Worm (Caenorhabditis elegans) whole organism, L1 larva: Measurements from ENCODE around the gene ttr-7.

Experiments
- F16B12.6 ChIP-seq: fragments of 150-350 bp; optimal IDR thresholded peaks from 2 replicates; lab custom pipeline; 2014; ENCODE audit warnings: missing biosample characterization, missing genetic modification characterization
- blmp-1 ChIP-seq: fragments of 150-350 bp; optimal IDR thresholded peaks from 2 replicates; lab custom pipeline; 2014; ENCODE audit warnings: missing biosample characterization, missing genetic modification characterization
- fos-1 ChIP-seq: fragments of 150-350 bp; optimal IDR thresholded peaks from 2 replicates; lab custom pipeline; 2014; ENCODE audit warnings: missing biosample characterization, missing genetic modification characterization
- lin-13 ChIP-seq: fragments of 150-350 bp; optimal IDR thresholded peaks from 2 replicates; lab custom pipeline; 2014; ENCODE audit warnings: missing biosample characterization, missing genetic modification reagents, missing genetic modification characterization
- lin-15B ChIP-seq: fragments of 150-350 bp; sonication (generic microtip); optimal IDR thresholded peaks from 3 replicates; lab custom pipeline; 2014; ENCODE audit warnings: missing biosample characterization, missing genetic modification characterization
- nhr-19 ChIP-seq: fragments of 200-800 bp; sonication (Bioruptor generic); conservative IDR thresholded peaks from 2 replicates; pipeline ENCODE4 v1.3.6; 2022; ENCODE audit warnings: missing genetic modification characterization, missing compliant biosample characterization
- nhr-28 ChIP-seq: fragments of 150-350 bp; optimal IDR thresholded peaks from 2 replicates; lab custom pipeline; 2014; ENCODE audit warnings: missing biosample characterization, missing genetic modification characterization
- zag-1 ChIP-seq: fragments of 150-350 bp; optimal IDR thresholded peaks from 2 replicates; lab custom pipeline; 2014; ENCODE audit warnings: missing biosample characterization, missing genetic modification characterization

DNA sequence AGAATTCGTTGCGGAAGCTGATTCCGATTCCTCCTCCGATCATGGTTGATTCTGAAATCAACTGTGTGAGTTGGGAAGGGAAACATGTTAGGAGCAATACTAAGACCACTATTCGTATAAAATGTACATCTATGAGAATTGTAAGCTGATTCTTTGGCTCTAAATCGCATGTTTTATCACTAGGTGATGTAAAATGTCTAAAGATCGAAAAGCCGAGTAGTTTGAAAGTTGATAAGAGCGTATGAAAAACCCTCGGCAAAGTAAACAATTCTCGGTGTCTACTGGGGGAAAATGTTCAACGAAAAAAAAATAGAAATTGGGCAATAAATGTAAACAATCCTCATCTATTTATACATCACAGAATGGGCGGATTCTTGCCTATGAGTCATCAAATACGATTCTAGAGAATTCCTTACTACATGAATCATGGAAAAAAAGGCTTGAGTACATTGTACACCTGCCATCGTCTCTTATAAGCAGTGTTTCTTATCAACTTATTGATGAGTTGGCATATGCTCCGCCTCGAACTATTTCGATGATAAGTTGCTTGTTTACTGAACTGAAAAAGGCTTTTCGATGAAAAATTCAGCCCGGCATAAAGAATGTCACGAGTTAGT is 5.4 kb upstream of the ttr-7 start, which contains the start of gene lec-6:
- no peak for TF ChIP-seq F16B12.6
- no peak for TF ChIP-seq nhr-28 (tag; lab: Kevin White, UChicago)
- TF ChIP-seq blmp-1 (tag; lab: Kevin White, UChicago), result no peak
- no peak for TF ChIP-seq lin-13 (GFP tag; lab: Kevin White, UChicago)
- peak; percentile 74 for TF ChIP-seq fos-1 (tag; lab: Kevin White, UChicago)
- TF ChIP-seq nhr-19 (GFP tag; lab: Robert Waterston, UW), result no peak
- TF ChIP-seq lin-15B (tag; lab: Kevin White, UChicago), result no peak
- no peak for TF ChIP-seq zag-1 (tag; lab: Kevin White, UChicago)
